Worm (Caenorhabditis elegans) whole organism, L1 larva: ENCODE data around the gene nspa-9.

ENCODE experiments used
- F16B12.6 ChIP-seq: fragments of 150-350 bp; optimal IDR thresholded peaks from 2 replicates; lab custom pipeline; 2014; ENCODE audit warnings: missing biosample characterization, missing genetic modification characterization
- alr-1 ChIP-seq: fragments of 200-800 bp; sonication (Bioruptor generic); optimal IDR thresholded peaks from 2 replicates; lab custom pipeline; 2018; ENCODE audit warnings: borderline replicate concordance, mild to moderate bottlenecking, missing genetic modification characterization, missing compliant biosample characterization
- ama-1 ChIP-seq: fragments of 150-350 bp; optimal IDR thresholded peaks from 2 replicates; lab custom pipeline; 2014
- blmp-1 ChIP-seq: fragments of 150-350 bp; optimal IDR thresholded peaks from 2 replicates; lab custom pipeline; 2014; ENCODE audit warnings: missing biosample characterization, missing genetic modification characterization
- ceh-82 ChIP-seq, 3 experiments: fragments of 150-350 bp in 1 of 3; sonication (generic microtip) in 2 of 3; optimal IDR thresholded peaks; 2 replicates each; lab custom pipeline; 2014 to 2017; ENCODE audit warnings: missing biosample characterization in 3 of 3, missing genetic modification characterization in 3 of 3
- ceh-88 ChIP-seq: fragments of 200-800 bp; sonication (Bioruptor generic); IDR thresholded peaks from 2 replicates; pipeline ENCODE4 v1.3.6; 2022; ENCODE audit warnings: missing genetic modification characterization, missing compliant biosample characterization
- dpl-1 ChIP-seq, 3 experiments: fragments of 150-350 bp in 2 of 3; sonication (generic microtip) in 1 of 3; optimal IDR thresholded peaks; 2 replicates each; lab custom pipeline; 2014 to 2017; ENCODE audit warnings: missing biosample characterization in 3 of 3, missing genetic modification characterization in 3 of 3, missing genetic modification reagents in 3 of 3
- dsc-1 ChIP-seq: sonication (generic microtip); optimal IDR thresholded peaks from 2 replicates; lab custom pipeline; 2016; ENCODE audit warnings: mild to moderate bottlenecking, missing genetic modification characterization, missing compliant biosample characterization
- efl-3 ChIP-seq: fragments of 200-800 bp; sonication (Bioruptor generic); optimal IDR thresholded peaks from 2 replicates; lab custom pipeline; 2018; ENCODE audit warnings: mild to moderate bottlenecking, missing genetic modification characterization, missing compliant biosample characterization
- egl-27 ChIP-seq, 2 experiments: fragments of 150-350 bp in 1 of 2; sonication (generic microtip); optimal IDR thresholded peaks; 3 replicates each; lab custom pipeline; 2017 to 2018; ENCODE audit warnings: missing biosample characterization in 2 of 2, missing genetic modification characterization in 2 of 2, missing genetic modification reagents in 2 of 2
- elt-2 ChIP-seq: sonication (generic microtip); optimal IDR thresholded peaks from 2 replicates; lab custom pipeline; 2016; ENCODE audit warnings: missing genetic modification characterization, mild to moderate bottlenecking, inconsistent platforms, missing compliant biosample characterization, missing genetic modification reagents
- elt-3 ChIP-seq, 6 experiments: fragments of 150-350 bp in 1 of 6; sonication (generic microtip); optimal IDR thresholded peaks; 2 replicates each; lab custom pipeline; 2017 to 2018; ENCODE audit warnings: missing biosample characterization in 6 of 6, missing genetic modification characterization in 6 of 6, inconsistent platforms in 1 of 6
- fkh-10 ChIP-seq: sonication (generic microtip); optimal IDR thresholded peaks from 2 replicates; lab custom pipeline; 2017; ENCODE audit warnings: missing biosample characterization, missing genetic modification reagents, missing genetic modification characterization
- fkh-4 ChIP-seq: sonication (generic microtip); optimal IDR thresholded peaks from 2 replicates; lab custom pipeline; 2016; ENCODE audit warnings: missing compliant biosample characterization, missing genetic modification characterization, borderline replicate concordance
- fkh-8 ChIP-seq: sonication (generic microtip); optimal IDR thresholded peaks from 2 replicates; lab custom pipeline; 2016; ENCODE audit warnings: mild to moderate bottlenecking, missing genetic modification characterization, missing compliant biosample characterization
- grh-1 ChIP-seq: fragments of 200-800 bp; sonication (Bioruptor generic); IDR thresholded peaks from 2 replicates; pipeline ENCODE4 v1.3.6; 2022; ENCODE audit warnings: missing genetic modification reagents, missing genetic modification characterization, missing compliant biosample characterization
- irx-1 ChIP-seq: sonication (generic microtip); optimal IDR thresholded peaks from 2 replicates; lab custom pipeline; 2016; ENCODE audit warnings: missing genetic modification characterization, missing compliant biosample characterization
- jun-1 ChIP-seq: fragments of 150-350 bp; optimal IDR thresholded peaks from 2 replicates; lab custom pipeline; 2014; ENCODE audit warnings: missing biosample characterization, missing genetic modification reagents, missing genetic modification characterization
- lin-13 ChIP-seq: fragments of 150-350 bp; optimal IDR thresholded peaks from 2 replicates; lab custom pipeline; 2014; ENCODE audit warnings: missing biosample characterization, missing genetic modification reagents, missing genetic modification characterization
- lin-14 ChIP-seq: fragments of 200-800 bp; sonication (Bioruptor generic); optimal IDR thresholded peaks from 2 replicates; lab custom pipeline; 2018; ENCODE audit warnings: mild to moderate bottlenecking, missing genetic modification characterization, moderate library complexity, missing compliant biosample characterization
- lin-35 ChIP-seq, 2 experiments: fragments of 150-350 bp; optimal IDR thresholded peaks; 2 replicates each; lab custom pipeline; 2014; ENCODE audit warnings: missing biosample characterization in 2 of 2, missing genetic modification characterization in 2 of 2, missing genetic modification reagents in 2 of 2
- lir-3 ChIP-seq: sonication (generic microtip); optimal IDR thresholded peaks from 2 replicates; lab custom pipeline; 2016; ENCODE audit warnings: mild to moderate bottlenecking, missing genetic modification characterization, moderate library complexity, missing compliant biosample characterization; ENCODE audit not compliant: poor library complexity
- lsy-2 ChIP-seq, 2 experiments: fragments of 150-350 bp; optimal IDR thresholded peaks; 2 replicates each; lab custom pipeline; 2014; ENCODE audit warnings: missing biosample characterization in 2 of 2, missing genetic modification characterization in 2 of 2
- mab-9 ChIP-seq: fragments of 200-800 bp; sonication (Bioruptor generic); IDR thresholded peaks from 2 replicates; pipeline ENCODE4 v1.3.6; 2022; ENCODE audit warnings: missing genetic modification reagents, missing genetic modification characterization, missing compliant biosample characterization
- mdl-1 ChIP-seq, 2 experiments: fragments of 150-350 bp; optimal IDR thresholded peaks; 2 replicates each; lab custom pipeline; 2014 to 2017; ENCODE audit warnings: missing biosample characterization in 2 of 2, missing genetic modification characterization in 2 of 2, inconsistent platforms in 1 of 2
- mep-1 ChIP-seq: fragments of 150-350 bp; optimal IDR thresholded peaks from 2 replicates; lab custom pipeline; 2014; ENCODE audit warnings: missing biosample characterization, missing genetic modification characterization
- nhr-12 ChIP-seq: sonication (generic microtip); optimal IDR thresholded peaks from 2 replicates; lab custom pipeline; 2017; ENCODE audit warnings: missing biosample characterization, missing genetic modification characterization
- nhr-19 ChIP-seq: fragments of 200-800 bp; sonication (Bioruptor generic); conservative IDR thresholded peaks from 2 replicates; pipeline ENCODE4 v1.3.6; 2022; ENCODE audit warnings: missing genetic modification characterization, missing compliant biosample characterization
- nhr-20 ChIP-seq: sonication (generic microtip); optimal IDR thresholded peaks from 2 replicates; lab custom pipeline; 2016; ENCODE audit warnings: mild to moderate bottlenecking, missing genetic modification characterization, missing compliant biosample characterization
- nhr-47 ChIP-seq: sonication (generic microtip); optimal IDR thresholded peaks from 2 replicates; lab custom pipeline; 2016; ENCODE audit warnings: mild to moderate bottlenecking, missing genetic modification characterization, moderate library complexity, missing compliant biosample characterization
- nhr-71 ChIP-seq: sonication (generic microtip); optimal IDR thresholded peaks from 2 replicates; lab custom pipeline; 2016; ENCODE audit warnings: mild to moderate bottlenecking, missing genetic modification characterization, moderate library complexity, missing compliant biosample characterization
- nhr-76 ChIP-seq: sonication (generic microtip); optimal IDR thresholded peaks from 2 replicates; lab custom pipeline; 2017; ENCODE audit warnings: missing biosample characterization, missing genetic modification characterization
- nhr-77 ChIP-seq: fragments of 150-350 bp; optimal IDR thresholded peaks from 2 replicates; lab custom pipeline; 2014; ENCODE audit warnings: missing biosample characterization, missing genetic modification characterization
- nhr-85 ChIP-seq: sonication (generic microtip); peaks from one replicate; lab custom pipeline; 2016; ENCODE audit warnings: missing genetic modification characterization, inconsistent platforms, missing compliant biosample characterization
- nhr-90 ChIP-seq: sonication (generic microtip); optimal IDR thresholded peaks from 2 replicates; lab custom pipeline; 2016; ENCODE audit warnings: mild to moderate bottlenecking, missing genetic modification characterization, missing compliant biosample characterization; ENCODE audit not compliant: poor library complexity
- pqm-1 ChIP-seq: sonication (generic microtip); optimal IDR thresholded peaks from 3 replicates; lab custom pipeline; 2017; ENCODE audit warnings: missing biosample characterization, missing genetic modification characterization
- rnt-1 ChIP-seq: sonication (generic microtip); optimal IDR thresholded peaks from 2 replicates; lab custom pipeline; 2016; ENCODE audit warnings: mild to moderate bottlenecking, missing genetic modification characterization, moderate library complexity, missing compliant biosample characterization
- skn-1 ChIP-seq: fragments of 150-350 bp; optimal IDR thresholded peaks from 2 replicates; lab custom pipeline; 2014; ENCODE audit warnings: missing biosample characterization, missing genetic modification characterization
- snu-23 ChIP-seq: sonication (generic microtip); optimal IDR thresholded peaks from 2 replicates; lab custom pipeline; 2016; ENCODE audit warnings: missing genetic modification characterization, missing compliant biosample characterization
- sox-4 ChIP-seq: sonication (generic microtip); optimal IDR thresholded peaks from 2 replicates; lab custom pipeline; 2016; ENCODE audit warnings: missing genetic modification characterization, missing compliant biosample characterization
- sup-37 ChIP-seq: fragments of 200-800 bp; sonication (Bioruptor generic); optimal IDR thresholded peaks from 2 replicates; lab custom pipeline; 2018; ENCODE audit warnings: mild to moderate bottlenecking, missing genetic modification characterization, missing compliant biosample characterization
- swsn-7 ChIP-seq: sonication (generic microtip); optimal IDR thresholded peaks from 2 replicates; lab custom pipeline; 2016; ENCODE audit warnings: missing genetic modification characterization, missing compliant biosample characterization
- tbx-2 ChIP-seq: sonication (generic microtip); optimal IDR thresholded peaks from 2 replicates; lab custom pipeline; 2016; ENCODE audit warnings: missing genetic modification characterization, missing compliant biosample characterization
- tlp-1 ChIP-seq: fragments of 150-350 bp; optimal IDR thresholded peaks from 2 replicates; lab custom pipeline; 2014; ENCODE audit warnings: missing biosample characterization, missing genetic modification characterization
- unc-130 ChIP-seq: fragments of 150-350 bp; optimal IDR thresholded peaks from 2 replicates; lab custom pipeline; 2017; ENCODE audit warnings: missing biosample characterization, missing genetic modification characterization, inconsistent platforms
- unc-98 ChIP-seq: fragments of 200-800 bp; sonication (Bioruptor generic); IDR thresholded peaks from 2 replicates; pipeline ENCODE4 v1.3.6; 2022; ENCODE audit warnings: missing genetic modification characterization, missing compliant biosample characterization
- vab-15 ChIP-seq: sonication (generic microtip); optimal IDR thresholded peaks from 2 replicates; lab custom pipeline; 2017; ENCODE audit warnings: missing genotype, mild to moderate bottlenecking, missing genetic modification characterization, missing compliant biosample characterization
- xbp-1 ChIP-seq: sonication (generic microtip); optimal IDR thresholded peaks from 2 replicates; lab custom pipeline; 2016; ENCODE audit warnings: missing genetic modification characterization, missing compliant biosample characterization

Gene nspa-9

DNA sequence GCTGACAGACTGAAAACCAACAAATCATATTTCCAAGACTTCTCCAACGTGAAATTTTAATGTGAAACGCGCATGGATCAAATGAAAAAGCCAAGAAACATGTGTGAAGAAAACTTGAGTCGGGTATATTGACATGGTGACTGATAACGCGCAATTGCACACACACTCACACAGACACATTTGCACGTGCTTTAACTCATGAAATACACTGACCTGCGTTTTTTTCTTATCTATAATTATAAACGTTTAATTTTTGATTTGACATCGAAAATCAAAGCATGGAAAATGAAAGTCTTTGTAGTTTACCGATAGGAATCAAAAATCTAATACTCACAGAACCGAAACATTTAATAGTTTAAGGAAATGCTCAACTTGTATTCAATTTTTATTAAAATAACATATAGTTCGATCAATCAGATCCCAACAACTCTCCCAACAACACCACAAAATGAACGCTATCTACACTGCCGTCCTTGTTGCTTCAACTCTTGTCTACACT is at the start of gene nspa-9:
Gene nspa-9, plus strand, starts transcription at position 449 of the 499 bp plus-strand sequence.
- TF ChIP-seq lin-14 (GFP tag; lab: Kevin White, UChicago) (peak; percentile 33), ama-1 (lab: Kevin White, UChicago) (no peak), skn-1 (tag; lab: Kevin White, UChicago) (no peak), lin-35 (GFP tag; optimal IDR thresholded peaks at IDR 0.05; lab: Kevin White, UChicago) (peak in 1 of 2 experiments; percentile 30), F16B12.6 (tag; lab: Kevin White, UChicago) (no peak), dsc-1 (peak; percentile 39), tlp-1 (no peak), elt-3 (tag; optimal IDR thresholded peaks at IDR 0.05; lab: Kevin White, UChicago) (no peak), mdl-1 (tag; optimal IDR thresholded peaks at IDR 0.05; lab: Kevin White, UChicago) (peak in 1 of 2 experiments; percentile 57), snu-23 (no peak), nhr-90 (tag; lab: Kevin White, UChicago) (peak; percentile 36), jun-1 (tag; lab: Kevin White, UChicago) (no peak), elt-2 (tag; lab: Kevin White, UChicago) (peak; percentile 92), nhr-76 (tag; lab: Kevin White, UChicago) (no peak), nhr-12 (no peak), unc-98 (GFP tag; lab: Robert Waterston, UW) (no peak), nhr-47 (tag; lab: Kevin White, UChicago) (no peak), nhr-20 (tag; lab: Kevin White, UChicago) (peak; percentile 45), grh-1 (no peak), sup-37 (no peak), pqm-1 (tag; lab: Kevin White, UChicago) (peak; percentile 46), fkh-8 (tag; lab: Kevin White, UChicago) (peak; percentile 10), nhr-71 (peak; percentile 47), xbp-1 (no peak), nhr-77 (tag; lab: Kevin White, UChicago) (no peak), dpl-1 (GFP tag; optimal IDR thresholded peaks at IDR 0.05; lab: Kevin White, UChicago) (no peak), tbx-2 (tag; lab: Kevin White, UChicago) (no peak), alr-1 (tag; lab: Kevin White, UChicago) (no peak)

DNA sequence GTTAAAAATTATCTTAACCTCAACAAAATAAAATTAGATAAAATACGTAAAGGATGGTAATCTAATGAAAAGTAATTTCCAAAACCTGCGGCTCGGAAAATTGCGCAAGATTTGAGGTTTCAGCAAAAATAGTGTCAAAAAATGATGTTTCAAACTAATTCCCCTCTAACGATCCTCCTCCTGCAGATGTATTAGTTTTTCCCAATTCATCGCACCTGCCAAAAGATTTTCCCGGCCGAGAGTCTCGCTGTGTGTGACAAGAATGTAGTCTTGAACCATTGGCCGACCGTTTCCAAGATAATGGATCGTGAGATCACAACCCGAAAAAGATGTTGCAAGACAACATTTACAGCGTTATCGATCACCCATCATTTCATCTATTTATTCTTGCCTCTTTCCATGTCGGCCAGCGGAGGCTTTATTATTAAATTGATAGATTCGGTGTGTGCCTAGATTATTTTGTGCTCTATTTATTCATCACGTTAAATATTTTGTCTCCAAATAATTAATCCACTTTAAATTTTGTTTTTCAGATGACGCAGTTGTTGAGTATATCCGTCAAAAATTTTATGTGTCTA is 48.7 kb upstream of the nspa-9 start, which contains the start of the genes C44C10.10 and C44C10.5:
Gene C44C10.10, plus strand, starts transcription at position 301 of the 578 bp plus-strand sequence.
Gene C44C10.5, plus strand, starts transcription at position 528 of the 578 bp plus-strand sequence.
- TF ChIP-seq ceh-88 (no peak), mep-1 (no peak), lin-13 (GFP tag; lab: Kevin White, UChicago) (no peak), vab-15 (tag; lab: Kevin White, UChicago) (no peak), irx-1 (no peak), rnt-1 (tag; lab: Kevin White, UChicago) (no peak), sox-4 (no peak), nhr-12 (no peak), mab-9 (GFP tag; lab: Robert Waterston, UW) (no peak), efl-3 (GFP tag; lab: Kevin White, UChicago) (no peak)

DNA sequence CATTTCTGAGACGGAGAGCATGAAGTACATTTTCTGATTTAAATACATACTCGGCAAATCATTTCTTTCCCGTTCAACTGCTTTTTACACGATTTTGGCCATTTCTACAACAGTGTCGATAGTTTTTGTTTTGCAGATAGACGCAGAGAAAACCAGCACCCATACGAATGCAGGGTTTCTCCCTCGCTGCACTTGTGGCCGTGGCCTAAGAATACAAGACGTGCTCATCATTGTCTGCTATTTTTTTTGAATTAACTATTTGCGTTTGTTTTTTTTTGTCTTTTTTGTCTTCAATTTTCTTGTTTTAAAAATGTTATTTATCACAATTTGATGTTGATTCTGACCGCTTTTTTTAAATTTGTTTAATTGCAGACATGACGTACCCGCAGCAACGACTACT is 45.8 kb upstream of the nspa-9 start, which contains the start of gene smcl-1:
Gene smcl-1, plus strand, starts transcription at position 373 of the 400 bp plus-strand sequence.
- TF ChIP-seq lin-14 (GFP tag; lab: Kevin White, UChicago) (peak; percentile 85), unc-130 (tag; lab: Kevin White, UChicago) (peak; percentile 23), nhr-85 (peak; percentile 64), lir-3 (tag; lab: Kevin White, UChicago) (peak; percentile 55), fkh-8 (tag; lab: Kevin White, UChicago) (peak; percentile 7), egl-27 (tag; optimal IDR thresholded peaks at IDR 0.05; lab: Kevin White, UChicago) (no peak), xbp-1 (peak; percentile 24), nhr-90 (tag; lab: Kevin White, UChicago) (peak; percentile 26), fkh-4 (tag; lab: Kevin White, UChicago) (peak; percentile 14), irx-1 (no peak), mdl-1 (tag; optimal IDR thresholded peaks at IDR 0.05; lab: Kevin White, UChicago) (peak in 1 of 2 experiments; percentile 28), skn-1 (tag; lab: Kevin White, UChicago) (peak; percentile 66), dpl-1 (GFP tag; optimal IDR thresholded peaks at IDR 0.05; lab: Kevin White, UChicago) (peak in 2 of 3 experiments; percentile 5 to 47), lsy-2 (tag; optimal IDR thresholded peaks at IDR 0.05; lab: Kevin White, UChicago) (no peak), blmp-1 (tag; lab: Kevin White, UChicago) (peak; percentile 55), swsn-7 (peak; percentile 30), lin-35 (GFP tag; optimal IDR thresholded peaks at IDR 0.05; lab: Kevin White, UChicago) (peak in 1 of 2 experiments; percentile 10), ceh-82 (tag; optimal IDR thresholded peaks at IDR 0.05; lab: Kevin White, UChicago) (peak; percentile 10 to 63 (median 17)), nhr-19 (GFP tag; lab: Robert Waterston, UW) (no peak), fkh-10 (GFP tag; lab: Kevin White, UChicago) (no peak), mep-1 (peak; percentile 8)
